Fruit fly (Drosophila melanogaster) whole organism, prepupa: ENCODE measurements around the gene CG15597.

Source experiments
- CG3919 ChIP-seq: fragments of 200-800 bp; sonication (Bioruptor generic); optimal IDR thresholded peaks from 3 replicates; lab custom pipeline; 2016; ENCODE audit warnings: missing biosample characterization, missing genetic modification characterization
- CG6792 ChIP-seq: fragments of 200-800 bp; sonication (Bioruptor generic); optimal IDR thresholded peaks from 3 replicates; lab custom pipeline; 2016; ENCODE audit warnings: missing biosample characterization, missing genetic modification characterization
- CG9139 ChIP-seq: fragments of 200-800 bp; sonication (Bioruptor generic); optimal IDR thresholded peaks from 3 replicates; lab custom pipeline; 2017; ENCODE audit warnings: missing biosample characterization, mild to moderate bottlenecking, missing genetic modification characterization
- Eip93F ChIP-seq: fragments of 200-800 bp; sonication (Bioruptor generic); optimal IDR thresholded peaks from 2 replicates; lab custom pipeline; 2016; ENCODE audit warnings: missing biosample characterization, mild to moderate bottlenecking, missing genetic modification characterization
- Gug ChIP-seq: fragments of 200-800 bp; sonication (Bioruptor generic); IDR thresholded peaks from 2 replicates; pipeline ENCODE4 v1.3.6; 2022; ENCODE audit warnings: missing biosample characterization, missing genetic modification characterization
- Hr38 ChIP-seq: sonication (Bioruptor generic); optimal IDR thresholded peaks from 2 replicates; lab custom pipeline; 2016; ENCODE audit warnings: missing biosample characterization, missing genetic modification characterization
- Met ChIP-seq: fragments of 200-800 bp; sonication (Bioruptor generic); optimal IDR thresholded peaks from 3 replicates; lab custom pipeline; 2016; ENCODE audit warnings: missing biosample characterization, missing genetic modification characterization
- eg ChIP-seq: fragments of 200-800 bp; sonication (Bioruptor generic); IDR thresholded peaks from 3 replicates; pipeline ENCODE4 v1.3.6; 2022; ENCODE audit warnings: missing biosample characterization, missing genetic modification characterization
- fd85E ChIP-seq: fragments of 200-800 bp; sonication (Bioruptor generic); optimal IDR thresholded peaks from 3 replicates; lab custom pipeline; 2016; ENCODE audit warnings: missing biosample characterization, missing genetic modification characterization
- fkh ChIP-seq: fragments of 200-800 bp; sonication (Bioruptor generic); optimal IDR thresholded peaks from 3 replicates; lab custom pipeline; 2017; ENCODE audit warnings: missing biosample characterization, mild to moderate bottlenecking, missing genetic modification characterization, moderate library complexity
- spab ChIP-seq: fragments of 200-800 bp; sonication (Bioruptor generic); optimal IDR thresholded peaks from 2 replicates; lab custom pipeline; 2017; ENCODE audit warnings: missing biosample characterization, mild to moderate bottlenecking, missing genetic modification characterization, missing genetic modification reagents
- ss ChIP-seq, 2 experiments: fragments of 200-800 bp; sonication (Bioruptor generic); optimal IDR thresholded peaks; 2 replicates in 1 of 2; 3 replicates in 1 of 2; lab custom pipeline; 2017 to 2018; ENCODE audit warnings: mild to moderate bottlenecking in 2 of 2, missing biosample characterization in 2 of 2, missing genetic modification characterization in 2 of 2, moderate library complexity in 1 of 2
- svp ChIP-seq: fragments of 200-800 bp; sonication (Bioruptor generic); peaks from one replicate; lab custom pipeline; 2016; ENCODE audit warnings: missing biosample characterization, missing genetic modification characterization
- vri ChIP-seq: fragments of 200-800 bp; sonication (Bioruptor generic); optimal IDR thresholded peaks from 3 replicates; lab custom pipeline; 2016; ENCODE audit warnings: missing biosample characterization, mild to moderate bottlenecking, missing genetic modification characterization

DNA sequence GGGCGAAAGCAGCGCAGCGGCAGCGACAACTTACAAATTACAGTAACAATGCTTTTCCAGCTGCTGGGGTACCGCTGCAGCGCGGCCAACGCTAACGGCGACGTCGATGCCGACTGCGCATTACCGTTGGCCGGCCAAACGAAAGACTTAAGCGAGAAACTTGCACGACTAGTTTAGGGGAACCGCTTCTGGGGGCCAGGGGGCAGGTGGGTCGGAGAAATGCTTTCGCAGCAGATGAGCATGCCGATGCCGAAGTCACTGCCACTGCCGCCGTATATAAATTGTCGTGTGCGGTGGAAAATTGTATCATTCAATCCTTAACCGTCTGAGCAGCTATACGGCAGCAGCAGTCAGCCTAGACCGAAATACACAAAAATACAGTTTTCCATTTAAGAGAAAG lies 36.3 kb downstream of the CG15597 start, which contains the start of gene Osi7:
- TF ChIP-seq Hr38 (GFP tag; lab: Kevin White, UChicago) (no peak), fkh (GFP tag; lab: Kevin White, UChicago) (no peak), fd85E (GFP tag; lab: Kevin White, UChicago) (no peak), svp (GFP tag; lab: Kevin White, UChicago) (no peak), vri (no peak), Eip93F (GFP tag; lab: Kevin White, UChicago) (no peak), Met (GFP tag; lab: Kevin White, UChicago) (no peak), CG9139 (no peak), spab (GFP tag; lab: Kevin White, UChicago) (no peak), ss (GFP tag; optimal IDR thresholded peaks at IDR 0.05; lab: Kevin White, UChicago) (no peak), CG6792 (GFP tag; lab: Kevin White, UChicago) (no peak), CG3919 (GFP tag; lab: Kevin White, UChicago) (no peak), Gug (no peak), eg (0 out of 3 replicates have a peak, but pooled peaks have one; percentile 9)
